Worm (Caenorhabditis elegans) whole organism, L2 larva: ENCODE results near the gene coa-1.

Source experiments
- F13H6.1 ChIP-seq: sonication (generic microtip); optimal IDR thresholded peaks from 2 replicates; lab custom pipeline; 2016; ENCODE audit warnings: missing genetic modification characterization, missing compliant biosample characterization
- aly-2 ChIP-seq: fragments of 150-350 bp; optimal IDR thresholded peaks from 2 replicates; lab custom pipeline; 2014; ENCODE audit warnings: missing biosample characterization, missing genetic modification characterization
- gmeb-1 ChIP-seq: fragments of 150-350 bp; optimal IDR thresholded peaks from 2 replicates; lab custom pipeline; 2014; ENCODE audit warnings: missing biosample characterization, missing genetic modification characterization
- nhr-77 ChIP-seq: fragments of 150-350 bp; optimal IDR thresholded peaks from 2 replicates; lab custom pipeline; 2014; ENCODE audit warnings: missing biosample characterization, missing genetic modification characterization
- unc-39 ChIP-seq: fragments of 150-350 bp; optimal IDR thresholded peaks from 2 replicates; lab custom pipeline; 2014; ENCODE audit warnings: missing biosample characterization, missing genetic modification characterization
- ztf-11 ChIP-seq: sonication (generic microtip); optimal IDR thresholded peaks from 2 replicates; lab custom pipeline; 2017; ENCODE audit warnings: missing biosample characterization, missing genetic modification characterization

DNA sequence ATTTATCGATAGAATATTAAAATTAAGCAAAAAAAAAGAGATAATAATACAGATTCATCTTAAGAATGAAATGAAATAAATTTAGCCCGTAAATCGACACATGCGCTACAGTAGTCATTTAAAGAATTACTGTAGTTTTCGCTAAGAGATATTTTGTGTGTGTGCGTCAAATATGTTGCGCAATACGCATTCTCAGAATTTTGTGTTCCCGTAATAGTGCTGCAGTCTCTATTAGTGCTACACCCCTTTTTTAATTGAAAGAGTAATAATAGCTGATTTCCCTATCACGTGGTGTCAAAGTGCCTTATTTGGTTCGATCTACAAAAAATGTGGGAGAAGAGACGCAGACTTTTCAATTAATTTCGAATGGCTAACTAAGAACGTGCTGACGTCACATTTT is 39.2 kb downstream of the coa-1 start:
- TF ChIP-seq F13H6.1 (tag; lab: Kevin White, UChicago) (no peak), ztf-11 (tag; lab: Kevin White, UChicago) (no peak), aly-2 (no peak), unc-39 (tag; lab: Kevin White, UChicago) (no peak), gmeb-1 (tag; lab: Kevin White, UChicago) (no peak), nhr-77 (tag; lab: Kevin White, UChicago) (no peak)
